Worm (Caenorhabditis elegans) whole organism, late embryonic: ENCODE data around the gene nspg-7.1.

Experiments
- ceh-19 ChIP-seq: fragments of 200-800 bp; sonication (Bioruptor generic); optimal IDR thresholded peaks from 2 replicates; lab custom pipeline; 2018; ENCODE audit warnings: mild to moderate bottlenecking, missing genetic modification characterization, missing compliant biosample characterization
- nfya-1 ChIP-seq: sonication (generic microtip); optimal IDR thresholded peaks from 2 replicates; lab custom pipeline; 2017; ENCODE audit warnings: missing genetic modification characterization, mild to moderate bottlenecking, missing compliant biosample characterization, antibody characterized with exemption, moderate library complexity
- pha-4 ChIP-seq: fragments of 150-350 bp; optimal IDR thresholded peaks from 2 replicates; lab custom pipeline; 2018; ENCODE audit warnings: missing biosample characterization, missing genetic modification reagents, missing genetic modification characterization
- pqm-1 ChIP-seq: sonication (generic microtip); optimal IDR thresholded peaks from 2 replicates; lab custom pipeline; 2016; ENCODE audit warnings: missing genetic modification characterization, missing compliant biosample characterization
- zip-5 ChIP-seq: sonication (generic microtip); optimal IDR thresholded peaks from 2 replicates; lab custom pipeline; 2016; ENCODE audit warnings: missing genetic modification characterization, missing compliant biosample characterization

ce11 chrIV:9339205-9339604, 8.6 kb upstream of the nspg-7.1 start, which contains the start of gene T20D3.6:
- TF ChIP-seq ceh-19 (GFP tag; lab: Kevin White, UChicago), result no peak
- no peak for TF ChIP-seq zip-5 (tag; lab: Kevin White, UChicago)
- no peak for TF ChIP-seq pha-4 (tag; lab: Kevin White, UChicago)
- TF ChIP-seq nfya-1 (tag; lab: Kevin White, UChicago), result no peak
- no peak for TF ChIP-seq pqm-1 (tag; lab: Kevin White, UChicago)
